Worm (Caenorhabditis elegans): Measurements from ENCODE around the gene ZC412.10.

Gene ZC412.10

DNA sequence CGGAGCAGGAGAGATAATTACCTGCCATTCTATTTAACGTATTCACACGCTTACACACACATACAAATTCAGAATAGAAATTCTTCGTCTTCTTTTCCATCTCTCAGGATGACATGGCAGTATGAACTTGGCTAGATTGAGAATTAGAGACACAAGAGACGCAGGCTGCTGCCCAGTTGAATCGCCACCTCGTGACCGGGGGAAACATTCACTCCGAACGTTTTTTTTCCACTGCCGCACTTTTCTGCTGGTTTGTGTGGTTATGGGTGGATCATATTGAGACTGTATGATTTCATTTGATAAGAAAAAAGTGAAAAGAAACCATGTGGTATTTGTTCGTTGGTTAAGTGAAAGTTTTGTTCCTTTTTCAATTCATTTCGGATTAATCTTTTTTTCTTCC, 27.0 kb downstream of the ZC412.10 start (continued):
- TF ChIP-seq unc-62 (GFP tag; optimal IDR thresholded peaks at IDR 0.05) (no peak), nhr-11 (tag; optimal IDR thresholded peaks at IDR 0.05) (no peak), nhr-28 (tag; optimal IDR thresholded peaks at IDR 0.05) (no peak), fos-1 (tag; optimal IDR thresholded peaks at IDR 0.05) (no peak), fkh-2 (tag; optimal IDR thresholded peaks at IDR 0.05) (no peak), sea-2 (GFP tag; optimal IDR thresholded peaks at IDR 0.05) (no peak), nhr-23 (tag; optimal IDR thresholded peaks at IDR 0.05) (peak; percentile 85), ztf-4 (tag; optimal IDR thresholded peaks at IDR 0.05) (no peak), nhr-12 (tag; optimal IDR thresholded peaks at IDR 0.05) (no peak), aly-2 (tag; optimal IDR thresholded peaks at IDR 0.05) (no peak)

DNA sequence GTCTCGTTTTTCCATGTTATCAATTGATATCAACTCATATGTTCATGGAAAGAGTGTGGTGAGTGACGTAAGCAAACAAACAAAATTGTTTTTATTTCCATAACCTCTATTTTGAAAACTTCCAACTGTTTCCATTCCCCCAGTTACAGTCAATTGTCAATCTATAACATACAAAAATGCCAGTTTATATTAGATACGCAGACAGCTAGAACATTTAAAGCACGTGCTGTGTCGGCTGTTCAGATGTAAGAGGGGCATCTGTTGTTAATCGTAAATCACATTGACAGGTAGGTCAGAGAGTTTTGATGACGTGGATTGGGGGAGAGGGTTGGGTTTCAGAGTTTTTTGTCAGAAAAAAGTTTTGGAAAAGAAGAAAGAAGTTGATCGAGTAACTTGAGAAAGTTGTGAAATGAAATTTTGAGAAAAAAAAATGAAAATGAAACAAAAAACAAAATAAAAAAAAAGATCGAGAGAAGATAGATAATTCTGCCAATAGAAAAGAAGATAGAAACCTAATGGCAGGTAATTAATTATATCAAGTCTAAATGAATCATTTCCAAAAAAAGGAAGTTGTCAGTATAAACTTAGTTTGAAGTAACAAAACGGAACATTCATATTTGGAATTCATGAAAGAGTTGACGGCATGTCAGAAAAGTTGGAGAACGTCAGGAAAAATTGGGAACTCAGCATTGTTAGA, 28.0 kb downstream of the ZC412.10 start:
- TF ChIP-seq hmg-11 (tag; optimal IDR thresholded peaks at IDR 0.05) (peak; percentile 24), nfya-1 (tag; optimal IDR thresholded peaks at IDR 0.05; ENCODE audit: insufficient read depth) (peak; percentile 61), fkh-2 (tag; optimal IDR thresholded peaks at IDR 0.05) (no peak), nhr-11 (tag; optimal IDR thresholded peaks at IDR 0.05) (no peak), nhr-23 (tag; optimal IDR thresholded peaks at IDR 0.05) (peak; percentile 51), egl-5 (tag; optimal IDR thresholded peaks at IDR 0.05) (no peak), nhr-25 (tag; optimal IDR thresholded peaks at IDR 0.05) (peak; percentile 64), unc-62 (GFP tag; optimal IDR thresholded peaks at IDR 0.05) (peak; percentile 2), pqm-1 (tag; optimal IDR thresholded peaks at IDR 0.05) (peak; percentile 11), jun-1 (tag; optimal IDR thresholded peaks at IDR 0.05) (peak; percentile 7), pha-4 (tag; optimal IDR thresholded peaks at IDR 0.05) (peak; percentile 66), lin-39 (tag; optimal IDR thresholded peaks at IDR 0.05) (peak; percentile 28), mml-1 (tag; optimal IDR thresholded peaks at IDR 0.05) (no peak), mdl-1 (tag; optimal IDR thresholded peaks at IDR 0.05) (peak; percentile 73), ceh-28 (tag; optimal IDR thresholded peaks at IDR 0.05) (peak; percentile 1), nhr-67 (tag; optimal IDR thresholded peaks at IDR 0.05) (no peak), ama-1 (optimal IDR thresholded peaks at IDR 0.05) (peak; percentile 80), sea-2 (GFP tag; optimal IDR thresholded peaks at IDR 0.05) (no peak), elt-2 (tag; optimal IDR thresholded peaks at IDR 0.05) (peak; percentile 76), lin-15B (tag; optimal IDR thresholded peaks at IDR 0.05) (no peak), elt-1 (tag; optimal IDR thresholded peaks at IDR 0.05) (no peak), ceh-9 (tag; optimal IDR thresholded peaks at IDR 0.05) (no peak), skn-1 (tag; optimal IDR thresholded peaks at IDR 0.05) (peak; percentile 10), ztf-11 (tag; optimal IDR thresholded peaks at IDR 0.05) (no peak)

DNA sequence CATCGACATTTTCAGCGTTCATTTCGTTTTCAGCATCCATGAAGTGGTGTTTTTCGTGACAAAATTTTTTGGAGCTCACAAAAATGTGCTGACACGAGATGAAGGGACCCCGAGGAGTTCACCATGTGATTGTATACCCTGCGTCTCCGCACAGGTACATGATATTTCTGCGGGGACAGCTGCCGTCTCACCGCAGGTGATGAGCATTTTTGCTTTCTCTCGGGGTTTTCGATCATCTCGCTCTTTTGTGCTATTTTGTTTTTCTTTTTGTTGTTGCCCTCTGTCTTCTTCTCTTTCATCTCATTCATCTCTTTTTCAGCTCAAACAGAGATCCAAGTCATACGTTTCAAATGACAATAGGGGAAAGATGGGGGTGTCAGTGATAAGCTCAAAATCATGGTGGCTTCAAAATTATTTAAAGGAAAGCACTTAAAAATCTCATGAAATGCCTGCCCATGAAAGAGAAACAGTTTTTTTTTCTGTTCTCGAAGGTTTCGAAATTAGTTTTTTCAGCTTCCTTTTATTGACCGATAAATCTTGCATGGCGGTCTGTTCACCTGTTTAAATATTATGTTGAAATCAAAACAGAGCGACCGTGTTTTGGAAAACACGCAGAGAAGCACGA, 29.2 kb downstream of the ZC412.10 start, which contains the start of gene ret-1:
TSS of gene ret-1 (minus strand) at position 123 of the 625 bp plus-strand sequence.
- TF ChIP-seq nfya-1 (tag; optimal IDR thresholded peaks at IDR 0.05; ENCODE audit: insufficient read depth), result peak; percentile 38
- TF ChIP-seq ama-1 (optimal IDR thresholded peaks at IDR 0.05), result peak; percentile 66
- no peak for TF ChIP-seq fkh-10 (GFP tag; optimal IDR thresholded peaks at IDR 0.05)
- TF ChIP-seq elt-2 (tag; optimal IDR thresholded peaks at IDR 0.05), result peak; percentile 14
- peak; percentile 42 for TF ChIP-seq lsy-12 (tag; optimal IDR thresholded peaks at IDR 0.05)
- TF ChIP-seq hmg-11 (tag; optimal IDR thresholded peaks at IDR 0.05), result no peak
- peak; percentile 43 for TF ChIP-seq lin-39 (tag; optimal IDR thresholded peaks at IDR 0.05)
- TF ChIP-seq egl-5 (tag; optimal IDR thresholded peaks at IDR 0.05), result peak; percentile 65

DNA sequence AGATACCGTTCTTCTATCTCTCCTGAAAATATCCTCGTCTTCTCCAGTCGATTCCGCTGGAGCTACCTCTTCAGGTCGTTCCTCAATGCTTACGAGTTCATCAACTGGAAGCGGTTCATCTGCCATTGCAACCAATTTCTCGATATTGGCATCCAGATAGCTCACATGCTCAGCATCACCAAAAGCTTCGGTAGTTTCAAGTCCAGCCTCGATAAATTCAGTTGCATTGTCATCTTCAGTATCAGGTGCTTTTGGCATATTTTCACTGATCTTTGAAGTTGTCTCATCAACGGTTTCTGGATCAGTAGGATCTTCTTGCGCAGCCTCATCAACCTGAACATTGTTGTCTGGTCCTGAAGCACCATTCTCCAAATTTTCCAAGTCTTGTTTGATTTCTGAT, 35.0 kb downstream of the ZC412.10 start:
- TF ChIP-seq nhr-237 (tag; optimal IDR thresholded peaks at IDR 0.05) (no peak), hmg-11 (tag; optimal IDR thresholded peaks at IDR 0.05) (no peak), snpc-4 (tag; optimal IDR thresholded peaks at IDR 0.05) (no peak), ZK546.5 (tag; optimal IDR thresholded peaks at IDR 0.05) (no peak), R02D3.7 (tag; optimal IDR thresholded peaks at IDR 0.05) (no peak), nfya-1 (tag; optimal IDR thresholded peaks at IDR 0.05; ENCODE audit: insufficient read depth) (no peak), fos-1 (tag; optimal IDR thresholded peaks at IDR 0.05) (no peak), egl-27 (tag; optimal IDR thresholded peaks at IDR 0.05) (no peak), nhr-76 (tag; optimal IDR thresholded peaks at IDR 0.05) (no peak), pha-4 (tag; optimal IDR thresholded peaks at IDR 0.05) (no peak), ceh-9 (tag; optimal IDR thresholded peaks at IDR 0.05) (no peak), nhr-43 (tag; optimal IDR thresholded peaks at IDR 0.05; ENCODE audit: poor library complexity, severe bottlenecking) (no peak), lsy-12 (tag; optimal IDR thresholded peaks at IDR 0.05) (no peak), daf-12 (tag; optimal IDR thresholded peaks at IDR 0.05) (no peak), ztf-4 (tag; optimal IDR thresholded peaks at IDR 0.05) (no peak)
